Fruit fly (Drosophila melanogaster) whole organism, embryonic: ENCODE measurements around the gene scaf6.
A peak's percentile ranks its signal among the peaks of the same experiment; 100 is the strongest.

Source experiments
- Adf1 ChIP-seq: fragments of 200-800 bp; sonication (Bioruptor generic); IDR thresholded peaks from 2 replicates; pipeline ENCODE4 v1.3.6; 2022; ENCODE audit warnings: missing biosample characterization, missing genetic modification characterization
- CG1024 ChIP-seq: fragments of 200-800 bp; sonication (Bioruptor generic); IDR thresholded peaks from 2 replicates; pipeline ENCODE4 v1.3.6; 2022; ENCODE audit warnings: missing biosample characterization, missing genetic modification characterization
- CG10321 ChIP-seq: fragments of 200-800 bp; sonication (Bioruptor generic); IDR thresholded peaks from 2 replicates; pipeline ENCODE4 v1.3.6; 2022; ENCODE audit warnings: missing biosample characterization, missing genetic modification characterization
- CG14710 ChIP-seq: fragments of 200-800 bp; sonication (Bioruptor generic); optimal IDR thresholded peaks from 3 replicates; lab custom pipeline; 2019; ENCODE audit warnings: missing biosample characterization, mild to moderate bottlenecking, missing genetic modification characterization, moderate library complexity
- CG15514 ChIP-seq: fragments of 200-800 bp; sonication (Bioruptor generic); optimal IDR thresholded peaks from 3 replicates; lab custom pipeline; 2017; ENCODE audit warnings: missing biosample characterization, missing genetic modification characterization, mild to moderate bottlenecking, moderate library complexity, missing genetic modification reagents
- CG1602 ChIP-seq: fragments of 200-800 bp; sonication (Bioruptor generic); optimal IDR thresholded peaks from 3 replicates; lab custom pipeline; 2016; ENCODE audit warnings: missing biosample characterization, missing genetic modification characterization
- CG17359 ChIP-seq: fragments of 200-800 bp; sonication (Bioruptor generic); optimal IDR thresholded peaks from 3 replicates; lab custom pipeline; 2018; ENCODE audit warnings: missing biosample characterization, mild to moderate bottlenecking, missing genetic modification characterization, moderate library complexity
- CG1832 ChIP-seq: fragments of 200-800 bp; sonication (Bioruptor generic); optimal IDR thresholded peaks from 2 replicates; lab custom pipeline; 2017; ENCODE audit warnings: missing biosample characterization, mild to moderate bottlenecking, missing genetic modification characterization, inconsistent platforms
- CG2678 ChIP-seq: fragments of 200-800 bp; sonication (Bioruptor generic); optimal IDR thresholded peaks from 3 replicates; lab custom pipeline; 2019; ENCODE audit warnings: missing biosample characterization, mild to moderate bottlenecking, missing genetic modification characterization, moderate library complexity
- CG33557 ChIP-seq: fragments of 200-800 bp; sonication (Bioruptor generic); optimal IDR thresholded peaks from 2 replicates; lab custom pipeline; 2019; ENCODE audit warnings: missing biosample characterization, mild to moderate bottlenecking, missing genetic modification characterization, moderate library complexity
- CG4730 ChIP-seq: fragments of 200-800 bp; sonication (Bioruptor generic); IDR thresholded peaks from 2 replicates; pipeline ENCODE4 v1.3.6; 2022; ENCODE audit warnings: missing biosample characterization, missing genetic modification characterization
- CG7556 ChIP-seq: fragments of 200-800 bp; sonication (Bioruptor generic); optimal IDR thresholded peaks from 2 replicates; lab custom pipeline; 2017; ENCODE audit warnings: missing biosample characterization, mild to moderate bottlenecking, missing genetic modification characterization
- CG8290 ChIP-seq, 3 experiments: fragments of 200-800 bp; sonication (Bioruptor generic); optimal IDR thresholded peaks; 2 replicates each; lab custom pipeline; 2016 to 2019; ENCODE audit warnings: missing biosample characterization in 3 of 3, missing genetic modification characterization in 3 of 3, mild to moderate bottlenecking in 2 of 3, moderate library complexity in 1 of 3
- CG9797 ChIP-seq: fragments of 200-800 bp; sonication (Bioruptor generic); optimal IDR thresholded peaks from 3 replicates; lab custom pipeline; 2018; ENCODE audit warnings: missing biosample characterization, mild to moderate bottlenecking, missing genetic modification characterization
- CG9817 ChIP-seq: fragments of 200-800 bp; sonication (Bioruptor generic); optimal IDR thresholded peaks from 2 replicates; lab custom pipeline; 2018; ENCODE audit warnings: missing biosample characterization, mild to moderate bottlenecking, missing genetic modification characterization, moderate library complexity
- D19B ChIP-seq: fragments of 200-800 bp; sonication (Bioruptor generic); optimal IDR thresholded peaks from 2 replicates; lab custom pipeline; 2017; ENCODE audit warnings: missing biosample characterization, mild to moderate bottlenecking, missing genetic modification characterization
- H15 ChIP-seq: fragments of 200-800 bp; sonication (Bioruptor generic); IDR thresholded peaks from 3 replicates; pipeline ENCODE4 v1.3.6; 2022; ENCODE audit warnings: missing biosample characterization, missing genetic modification characterization
- HLH54F ChIP-seq: fragments of 200-800 bp; sonication (Bioruptor generic); optimal IDR thresholded peaks from 3 replicates; lab custom pipeline; 2016; ENCODE audit warnings: missing biosample characterization, missing genetic modification characterization
- HmgZ ChIP-seq: fragments of 200-800 bp; sonication (Bioruptor generic); optimal IDR thresholded peaks from 2 replicates; lab custom pipeline; 2018; ENCODE audit warnings: missing biosample characterization, mild to moderate bottlenecking, missing genetic modification characterization
- Hsf ChIP-seq: fragments of 200-800 bp; sonication (Bioruptor generic); optimal IDR thresholded peaks from 3 replicates; lab custom pipeline; 2016; ENCODE audit warnings: missing biosample characterization, missing genetic modification characterization
- Max ChIP-seq: fragments of 200-800 bp; sonication (Bioruptor generic); optimal IDR thresholded peaks from 2 replicates; lab custom pipeline; 2016; ENCODE audit warnings: missing biosample characterization, mild to moderate bottlenecking, missing genetic modification characterization
- Myb ChIP-seq: fragments of 200-800 bp; sonication (Bioruptor generic); optimal IDR thresholded peaks from 2 replicates; lab custom pipeline; 2016; ENCODE audit warnings: missing biosample characterization, missing genetic modification characterization
- Oaz ChIP-seq: fragments of 200-800 bp; sonication (Bioruptor generic); IDR thresholded peaks from 2 replicates; pipeline ENCODE4 v1.3.6; 2022; ENCODE audit warnings: missing biosample characterization, missing genetic modification characterization
- Six4 ChIP-seq: fragments of 200-800 bp; sonication (Bioruptor generic); optimal IDR thresholded peaks from 2 replicates; lab custom pipeline; 2016; ENCODE audit warnings: missing biosample characterization, missing genetic modification characterization
- Tbp ChIP-seq: fragments of >200 bp; optimal IDR thresholded peaks from 2 replicates; lab custom pipeline; 2018; ENCODE audit warnings: missing biosample characterization, missing genetic modification characterization
- Trl ChIP-seq, 3 experiments: fragments of >200 bp in 2 of 3; fragments of 200-800 bp in 1 of 3; sonication (Bioruptor generic) in 1 of 3; optimal IDR thresholded peaks; 2 replicates in 1 of 3; 3 replicates in 2 of 3; lab custom pipeline; 2016 to 2017; ENCODE audit warnings: missing biosample characterization in 1 of 3, missing genetic modification characterization in 1 of 3
- bcd ChIP-seq: fragments of 200-800 bp; sonication (Bioruptor generic); optimal IDR thresholded peaks from 2 replicates; lab custom pipeline; 2017; ENCODE audit warnings: missing biosample characterization, mild to moderate bottlenecking, missing genetic modification characterization
- dmrt99B ChIP-seq: fragments of 200-800 bp; sonication (Bioruptor generic); optimal IDR thresholded peaks from 2 replicates; lab custom pipeline; 2018; ENCODE audit warnings: missing biosample characterization, mild to moderate bottlenecking, missing genetic modification characterization, moderate library complexity
- dpn ChIP-seq, 2 experiments: fragments of 200-800 bp; sonication (Bioruptor generic); optimal IDR thresholded peaks; 3 replicates each; lab custom pipeline; 2016; ENCODE audit warnings: missing biosample characterization in 2 of 2, missing genetic modification characterization in 2 of 2
- fd3F ChIP-seq: fragments of 200-800 bp; sonication (Bioruptor generic); optimal IDR thresholded peaks from 2 replicates; lab custom pipeline; 2018; ENCODE audit warnings: missing biosample characterization, mild to moderate bottlenecking, missing genetic modification characterization, moderate library complexity
- fd96Cb ChIP-seq: fragments of 200-800 bp; sonication (Bioruptor generic); optimal IDR thresholded peaks from 2 replicates; lab custom pipeline; 2018; ENCODE audit warnings: missing biosample characterization, mild to moderate bottlenecking, missing genetic modification characterization, moderate library complexity
- gcm ChIP-seq: fragments of 200-800 bp; sonication (Bioruptor generic); optimal IDR thresholded peaks from 2 replicates; lab custom pipeline; 2019; ENCODE audit warnings: missing biosample characterization, mild to moderate bottlenecking, missing genetic modification characterization, moderate library complexity
- grn ChIP-seq: fragments of 200-800 bp; sonication (Bioruptor generic); optimal IDR thresholded peaks from 3 replicates; lab custom pipeline; 2017; ENCODE audit warnings: missing biosample characterization, missing genetic modification characterization
- gsb ChIP-seq: fragments of 200-800 bp; sonication (Bioruptor generic); IDR thresholded peaks from 2 replicates; pipeline ENCODE4 v1.3.6; 2022; ENCODE audit warnings: missing biosample characterization, missing genetic modification characterization
- hkb ChIP-seq, 2 experiments: fragments of 200-800 bp in 1 of 2; fragments of >200 bp in 1 of 2; sonication (Bioruptor generic) in 1 of 2; IDR thresholded peaks in 1 of 2; optimal IDR thresholded peaks in 1 of 2; 2 replicates each; pipeline versions ENCODE4 v1.3.6 to Lab custom; 2017 to 2022; ENCODE audit warnings: missing biosample characterization in 1 of 2, missing genetic modification characterization in 1 of 2
- inv ChIP-seq: fragments of 200-800 bp; sonication (Bioruptor generic); IDR thresholded peaks from 2 replicates; pipeline ENCODE4 v1.3.6; 2022; ENCODE audit warnings: missing biosample characterization, missing genetic modification characterization; ENCODE audit not compliant: partially characterized antibody
- lbe ChIP-seq: fragments of 200-800 bp; sonication (Bioruptor generic); optimal IDR thresholded peaks from 2 replicates; lab custom pipeline; 2016; ENCODE audit warnings: missing biosample characterization, mild to moderate bottlenecking, missing genetic modification characterization
- mam ChIP-seq: fragments of 200-800 bp; sonication (Bioruptor generic); optimal IDR thresholded peaks from 3 replicates; lab custom pipeline; 2016; ENCODE audit warnings: missing biosample characterization, missing genetic modification characterization
- pan ChIP-seq, 4 experiments: fragments of >200 bp in 3 of 4; fragments of 200-800 bp in 1 of 4; sonication (Bioruptor generic) in 1 of 4; optimal IDR thresholded peaks in 3 of 4; IDR thresholded peaks in 1 of 4; 2 replicates each; pipeline versions ENCODE4 v1.3.6 to Lab custom; 2017 to 2022; ENCODE audit warnings: missing biosample characterization in 2 of 4, missing genetic modification characterization in 2 of 4, mixed read lengths in 1 of 4
- peb ChIP-seq: fragments of 200-800 bp; sonication (Bioruptor generic); IDR thresholded peaks from 2 replicates; pipeline ENCODE4 v1.3.6; 2022; ENCODE audit warnings: missing biosample characterization, missing genetic modification characterization
- row ChIP-seq: fragments of 200-800 bp; sonication (Bioruptor generic); IDR thresholded peaks from 3 replicates; pipeline ENCODE4 v1.3.6; 2022; ENCODE audit warnings: missing biosample characterization, missing genetic modification characterization
- schlank ChIP-seq: fragments of 200-800 bp; sonication (Bioruptor generic); optimal IDR thresholded peaks from 2 replicates; lab custom pipeline; 2018; ENCODE audit warnings: missing biosample characterization, mild to moderate bottlenecking, missing genetic modification characterization
- sqz ChIP-seq: fragments of 200-800 bp; sonication (Bioruptor generic); optimal IDR thresholded peaks from 3 replicates; lab custom pipeline; 2018; ENCODE audit warnings: missing biosample characterization, mild to moderate bottlenecking, missing genetic modification characterization
- stwl ChIP-seq: fragments of 200-800 bp; sonication (Bioruptor generic); optimal IDR thresholded peaks from 3 replicates; lab custom pipeline; 2018; ENCODE audit warnings: missing biosample characterization, mild to moderate bottlenecking, missing genetic modification characterization, moderate library complexity
- tgo ChIP-seq: fragments of 200-800 bp; sonication (Bioruptor generic); IDR thresholded peaks from 3 replicates; pipeline ENCODE4 v1.3.6; 2022; ENCODE audit warnings: missing biosample characterization, missing genetic modification characterization
- toy ChIP-seq: fragments of 200-800 bp; sonication (Bioruptor generic); IDR thresholded peaks from 2 replicates; pipeline ENCODE4 v1.3.6; 2022; ENCODE audit warnings: missing biosample characterization, missing genetic modification characterization
- twi ChIP-seq: fragments of 200-800 bp; optimal IDR thresholded peaks from 2 replicates; lab custom pipeline; 2019; ENCODE audit warnings: missing biosample characterization, mild to moderate bottlenecking, missing genetic modification characterization, moderate library complexity

Gene scaf6

dm6 chr3L:17012017-17012719 is 30.2 kb downstream of the scaf6 start, which contains the start of gene CG3764 (continued):
- peak; percentile 74 for TF ChIP-seq CG9797 (GFP tag; lab: Kevin White, UChicago)
- peak; percentile 44 for TF ChIP-seq HLH54F (GFP tag; lab: Kevin White, UChicago)
- 0 out of 2 replicates have a peak, but pooled peaks have one; percentile 37 for TF ChIP-seq Oaz (GFP tag; lab: Robert Waterston, UW)
- peak; percentile 92 for TF ChIP-seq CG15514 (GFP tag; lab: Kevin White, UChicago)
- TF ChIP-seq toy (GFP tag; lab: Robert Waterston, UW) = no peak
- peak; percentile 60 to 77 for TF ChIP-seq dpn (GFP tag; optimal IDR thresholded peaks at IDR 0.05; lab: Kevin White, UChicago)
- peak; percentile 53 for TF ChIP-seq mam (GFP tag; lab: Kevin White, UChicago)
- TF ChIP-seq gcm (GFP tag; lab: Kevin White, UChicago) = peak; percentile 74
- peak; percentile 79 to 95 for TF ChIP-seq Trl (optimal IDR thresholded peaks at IDR 0.05; lab: Kevin White, UChicago)
- peak; percentile 79 for TF ChIP-seq Trl (GFP tag; optimal IDR thresholded peaks at IDR 0.05; lab: Kevin White, UChicago)
- TF ChIP-seq stwl = peak; percentile 88
- no peak for TF ChIP-seq CG4730 (GFP tag; lab: Robert Waterston, UW)
- no peak for TF ChIP-seq hkb (optimal IDR thresholded peaks at IDR 0.05; lab: Kevin White, UChicago)
- TF ChIP-seq hkb (GFP tag; IDR thresholded peaks at IDR 0.05; lab: Robert Waterston, UW) = peak; percentile 70
- peak; percentile 50 for TF ChIP-seq CG10321
- TF ChIP-seq CG1832 (GFP tag; lab: Kevin White, UChicago) = no peak
- TF ChIP-seq Tbp = no peak
- peak; percentile 52 for TF ChIP-seq Six4 (GFP tag; lab: Kevin White, UChicago)
- TF ChIP-seq HmgZ = peak; percentile 90
- TF ChIP-seq peb (GFP tag; lab: Robert Waterston, UW) = no peak
- no peak for TF ChIP-seq inv (GFP tag; lab: Robert Waterston, UW)
- TF ChIP-seq CG9817 (tag; lab: Kevin White, UChicago) = peak; percentile 55
- peak; percentile 67 for TF ChIP-seq grn (GFP tag; lab: Kevin White, UChicago)
- no peak for TF ChIP-seq pan (optimal IDR thresholded peaks at IDR 0.05; lab: Kevin White, UChicago)
- peak in 1 of 2 experiments; percentile 71 for TF ChIP-seq pan (GFP tag; optimal IDR thresholded peaks at IDR 0.05 in 1 of 2, IDR thresholded peaks at IDR 0.05 in 1 of 2)
- peak; percentile 30 for TF ChIP-seq CG1602 (GFP tag; lab: Kevin White, UChicago)
- TF ChIP-seq CG14710 (tag; lab: Kevin White, UChicago) = peak; percentile 100
- peak; percentile 100 for TF ChIP-seq Myb (GFP tag; lab: Kevin White, UChicago)
- TF ChIP-seq fd96Cb = peak; percentile 6
- peak; percentile 68 for TF ChIP-seq dmrt99B
- TF ChIP-seq tgo (GFP tag; lab: Robert Waterston, UW) = peak; percentile 54
- peak; percentile 49 for TF ChIP-seq twi
- peak; percentile 37 for TF ChIP-seq Hsf (GFP tag; lab: Kevin White, UChicago)
- TF ChIP-seq H15 = peak; percentile 61; the same call in 1 of the 3 replicates
- TF ChIP-seq CG17359 (tag; lab: Kevin White, UChicago) = peak; percentile 86
- TF ChIP-seq fd3F (GFP tag; lab: Kevin White, UChicago) = peak; percentile 56
- TF ChIP-seq CG8290 (GFP tag; optimal IDR thresholded peaks at IDR 0.05; lab: Kevin White, UChicago) = peak; percentile 54
- peak; percentile 83 to 94 for TF ChIP-seq CG8290 (tag; optimal IDR thresholded peaks at IDR 0.05; lab: Kevin White, UChicago)
- peak; percentile 48 for TF ChIP-seq Adf1 (GFP tag; lab: Robert Waterston, UW)
- TF ChIP-seq schlank (tag; lab: Kevin White, UChicago) = peak; percentile 78
- TF ChIP-seq gsb = peak; percentile 63; the same call in 1 of the 2 replicates
- TF ChIP-seq CG7556 = peak; percentile 59
- peak; percentile 82 for TF ChIP-seq CG33557
- peak; percentile 68; the same call in 1 of the 2 replicates for TF ChIP-seq CG1024 (GFP tag; lab: Robert Waterston, UW)
- TF ChIP-seq CG2678 (tag; lab: Kevin White, UChicago) = peak; percentile 79
- TF ChIP-seq bcd (GFP tag; lab: Kevin White, UChicago) = peak; percentile 82
- TF ChIP-seq row = no peak; the same call in 2 of the 3 replicates
- TF ChIP-seq D19B (GFP tag; lab: Kevin White, UChicago) = peak; percentile 43
- peak; percentile 38 for TF ChIP-seq lbe (GFP tag; lab: Kevin White, UChicago)
- TF ChIP-seq sqz = peak; percentile 87
- TF ChIP-seq Max (GFP tag; lab: Kevin White, UChicago) = peak; percentile 72
